Worm (Caenorhabditis elegans) whole organism, L3 larva: ENCODE measurements around the gene fbxa-42.

Experiments used
- daf-12 ChIP-seq: fragments of 150-350 bp; optimal IDR thresholded peaks from 2 replicates; lab custom pipeline; 2014; ENCODE audit warnings: missing biosample characterization, missing genetic modification reagents, missing genetic modification characterization
- nhr-28 ChIP-seq: fragments of 150-350 bp; optimal IDR thresholded peaks from 2 replicates; lab custom pipeline; 2014; ENCODE audit warnings: missing biosample characterization, missing genetic modification characterization
- nhr-77 ChIP-seq: fragments of 150-350 bp; optimal IDR thresholded peaks from 2 replicates; lab custom pipeline; 2014; ENCODE audit warnings: missing biosample characterization, missing genetic modification characterization
- ztf-11 ChIP-seq: fragments of 150-350 bp; optimal IDR thresholded peaks from 2 replicates; lab custom pipeline; 2014; ENCODE audit warnings: missing biosample characterization, missing genetic modification characterization
- ztf-4 ChIP-seq: fragments of 150-350 bp; optimal IDR thresholded peaks from 2 replicates; lab custom pipeline; 2014; ENCODE audit warnings: missing biosample characterization, missing genetic modification characterization

ce11 chrIII:2253027-2253499 lies 8.2 kb downstream of the fbxa-42 start, which contains the start of gene fbxa-73:
- TF ChIP-seq ztf-11 (tag; lab: Kevin White, UChicago) (no peak), ztf-4 (no peak), nhr-28 (tag; lab: Kevin White, UChicago) (no peak), daf-12 (tag; lab: Kevin White, UChicago) (no peak), nhr-77 (tag; lab: Kevin White, UChicago) (no peak)
